Worm (Caenorhabditis elegans): ENCODE measurements around the gene R05D8.9.

Gene R05D8.9

ce11 chrV:2767465-2767864, at the start of gene R05D8.9:
R05D8.9 (minus strand) TSS chrV:2767565.
- TF ChIP-seq F10B5.3 (tag; optimal IDR thresholded peaks at IDR 0.05) = no peak
- no peak for TF ChIP-seq pqm-1 (tag; optimal IDR thresholded peaks at IDR 0.05)
- no peak for TF ChIP-seq lin-13 (GFP tag; optimal IDR thresholded peaks at IDR 0.05)
- peak; percentile 78 for TF ChIP-seq nhr-28 (tag; optimal IDR thresholded peaks at IDR 0.05)
- TF ChIP-seq ama-1 (optimal IDR thresholded peaks at IDR 0.05) = no peak
- no peak for TF ChIP-seq T20F7.1 (GFP tag; optimal IDR thresholded peaks at IDR 0.05)
- TF ChIP-seq unc-62 (GFP tag; optimal IDR thresholded peaks at IDR 0.05 in 1 of 2) = peak in 1 of 2 experiments; percentile 64
- no peak for TF ChIP-seq unc-62 (tag; optimal IDR thresholded peaks at IDR 0.05)
- TF ChIP-seq D1046.2 (GFP tag; IDR thresholded peaks at IDR 0.05) = no peak

- TF ChIP-seq lsy-2 (tag; optimal IDR thresholded peaks at IDR 0.05) (no peak), hlh-11 (tag; optimal IDR thresholded peaks at IDR 0.05) (no peak), hlh-30 (tag; optimal IDR thresholded peaks at IDR 0.05; ENCODE audit: insufficient read depth) (no peak), egl-43 (GFP tag; IDR thresholded peaks at IDR 0.05) (no peak)
Observed at ce11 chrV:2815956-2816355, 48.6 kb upstream of the R05D8.9 start, which contains the start of gene F54E2.5. F54E2.5 (minus strand) TSS chrV:2816056.

- TF ChIP-seq aha-1 (tag) (no peak), daf-16 (GFP tag; optimal IDR thresholded peaks at IDR 0.05) (no peak), daf-16 (tag; optimal IDR thresholded peaks at IDR 0.05) (no peak), mep-1 (tag; optimal IDR thresholded peaks at IDR 0.05) (no peak), ceh-44 (GFP tag; IDR thresholded peaks at IDR 0.05) (no peak), F26F4.8 (GFP tag; conservative IDR thresholded peaks at IDR 0.05) (no peak), zip-11 (GFP tag; IDR thresholded peaks at IDR 0.05) (no peak), nhr-76 (tag; optimal IDR thresholded peaks at IDR 0.05) (no peak), ceh-20 (GFP tag; IDR thresholded peaks at IDR 0.05) (no peak), daf-12 (tag; optimal IDR thresholded peaks at IDR 0.05) (no peak)
Observed at ce11 chrV:2813856-2814255, 46.5 kb upstream of the R05D8.9 start, which contains the start of gene F54E2.9. F54E2.9 (minus strand) TSS chrV:2813987.

DNA sequence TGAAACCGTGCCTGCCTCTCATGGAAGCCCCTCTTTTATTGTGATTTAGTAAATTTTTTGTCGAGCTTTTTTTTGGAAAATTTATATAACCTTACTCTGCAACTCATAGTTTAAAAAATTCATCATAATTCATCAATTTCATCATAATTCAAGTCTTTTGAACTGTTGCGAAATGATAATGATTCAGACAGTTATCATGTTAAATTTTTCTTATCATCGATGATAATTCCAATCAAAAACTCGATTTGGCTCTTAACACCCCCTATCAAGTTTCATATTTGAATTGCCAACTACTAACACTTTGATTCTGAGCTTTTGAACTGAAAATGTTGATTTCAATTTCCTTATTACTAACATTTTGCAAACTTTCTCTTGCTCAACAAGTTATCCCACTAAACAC, 42.8 kb upstream of the R05D8.9 start, which contains the start of gene F54E2.1:
Gene F54E2.1, plus strand, starts transcription at position 235 of the 400 bp plus-strand sequence.
- TF ChIP-seq dpl-1 (GFP tag; optimal IDR thresholded peaks at IDR 0.05) (no peak), lin-38 (GFP tag; IDR thresholded peaks at IDR 0.05) (no peak), pqm-1 (tag; optimal IDR thresholded peaks at IDR 0.05) (peak; percentile 99), lin-1 (GFP tag; IDR thresholded peaks at IDR 0.05) (0 out of 2 replicates have a peak, but pooled peaks have one; percentile 23), dmd-6 (GFP tag; IDR thresholded peaks at IDR 0.05) (peak; percentile 81), nhr-102 (tag; optimal IDR thresholded peaks at IDR 0.05) (no peak), nhr-28 (tag; optimal IDR thresholded peaks at IDR 0.05) (peak; percentile 69), daf-16 (GFP tag; optimal IDR thresholded peaks at IDR 0.05) (no peak), daf-16 (tag; optimal IDR thresholded peaks at IDR 0.05) (peak; percentile 66), php-3 (GFP tag; IDR thresholded peaks at IDR 0.05) (peak; percentile 23; the same call in 1 of the 2 replicates), nhr-6 (tag; optimal IDR thresholded peaks at IDR 0.05) (peak; percentile 44), tag-97 (GFP tag; IDR thresholded peaks at IDR 0.05) (no peak), zfp-2 (tag; optimal IDR thresholded peaks at IDR 0.05) (no peak), mdt-29 (GFP tag; IDR thresholded peaks at IDR 0.05) (no peak), R02D3.7 (tag; optimal IDR thresholded peaks at IDR 0.05) (no peak)

ce11 chrV:2809443-2809842, 42.1 kb upstream of the R05D8.9 start:
- TF ChIP-seq zfp-3 (GFP tag; conservative IDR thresholded peaks at IDR 0.05) = no peak
- no peak for TF ChIP-seq dmd-6 (GFP tag; IDR thresholded peaks at IDR 0.05)
- TF ChIP-seq set-16 (GFP tag; IDR thresholded peaks at IDR 0.05) = 0 out of 2 replicates have a peak, but pooled peaks have one; percentile 17
- TF ChIP-seq nhr-11 (tag; optimal IDR thresholded peaks at IDR 0.05) = peak; percentile 1
- TF ChIP-seq gei-8 (GFP tag; optimal IDR thresholded peaks at IDR 0.05) = no peak
- TF ChIP-seq unc-39 (tag; optimal IDR thresholded peaks at IDR 0.05) = no peak
- TF ChIP-seq hlh-11 (tag; optimal IDR thresholded peaks at IDR 0.05) = peak; percentile 9
- no peak for TF ChIP-seq fkh-10 (GFP tag; optimal IDR thresholded peaks at IDR 0.05)

Data from whole organism, L4 larva.